Worm (Caenorhabditis elegans) whole organism, late embryonic: Measurements from ENCODE around the gene unc-27.
A peak's percentile ranks its signal among the peaks of the same experiment; 100 is the strongest.

Experiments
- C08G9.2 ChIP-seq: sonication (generic microtip); optimal IDR thresholded peaks from 2 replicates; lab custom pipeline; 2016; ENCODE audit warnings: mild to moderate bottlenecking, missing genetic modification characterization, moderate library complexity, missing compliant biosample characterization
- Y22D7AL.16 ChIP-seq: sonication (generic microtip); optimal IDR thresholded peaks from 2 replicates; lab custom pipeline; 2016; ENCODE audit warnings: missing genetic modification characterization, missing compliant biosample characterization
- ahr-1 ChIP-seq: sonication (generic microtip); optimal IDR thresholded peaks from 2 replicates; lab custom pipeline; 2016; ENCODE audit warnings: missing genetic modification characterization, missing compliant biosample characterization
- ceh-14 ChIP-seq: sonication (generic microtip); optimal IDR thresholded peaks from 2 replicates; lab custom pipeline; 2016; ENCODE audit warnings: missing genotype, missing genetic modification characterization, missing compliant biosample characterization
- ceh-18 ChIP-seq: sonication (generic microtip); optimal IDR thresholded peaks from 2 replicates; lab custom pipeline; 2016; ENCODE audit warnings: missing genetic modification characterization, missing compliant biosample characterization
- ceh-22 ChIP-seq: sonication (generic microtip); optimal IDR thresholded peaks from 2 replicates; lab custom pipeline; 2017; ENCODE audit warnings: missing biosample characterization, missing genetic modification characterization
- ceh-31 ChIP-seq: sonication (generic microtip); optimal IDR thresholded peaks from 2 replicates; lab custom pipeline; 2016; ENCODE audit warnings: missing genetic modification characterization, missing compliant biosample characterization
- ceh-45 ChIP-seq: fragments of 200-800 bp; sonication (Bioruptor generic); IDR thresholded peaks from 2 replicates; pipeline ENCODE4 v1.3.6; 2022; ENCODE audit warnings: missing genetic modification reagents, missing genetic modification characterization, missing compliant biosample characterization
- ceh-9 ChIP-seq: sonication (generic microtip); optimal IDR thresholded peaks from 2 replicates; lab custom pipeline; 2016; ENCODE audit warnings: mild to moderate bottlenecking, missing genetic modification characterization, inconsistent platforms, missing compliant biosample characterization
- che-1 ChIP-seq: sonication (generic microtip); optimal IDR thresholded peaks from 2 replicates; lab custom pipeline; 2016; ENCODE audit warnings: mild to moderate bottlenecking, missing genetic modification characterization, missing compliant biosample characterization
- eyg-1 ChIP-seq: sonication (generic microtip); optimal IDR thresholded peaks from 2 replicates; lab custom pipeline; 2016; ENCODE audit warnings: missing genotype, missing genetic modification characterization, missing compliant biosample characterization
- fkh-10 ChIP-seq: fragments of 150-350 bp; optimal IDR thresholded peaks from 2 replicates; lab custom pipeline; 2014; ENCODE audit warnings: missing biosample characterization, missing genetic modification reagents, missing genetic modification characterization
- gmeb-2 ChIP-seq: sonication (generic microtip); optimal IDR thresholded peaks from 2 replicates; lab custom pipeline; 2016; ENCODE audit warnings: missing genetic modification characterization, inconsistent platforms, missing compliant biosample characterization
- hlh-13 ChIP-seq: fragments of 200-800 bp; sonication (Bioruptor generic); optimal IDR thresholded peaks from 2 replicates; lab custom pipeline; 2018; ENCODE audit warnings: mild to moderate bottlenecking, missing genetic modification characterization, missing compliant biosample characterization
- hlh-8 ChIP-seq: sonication (generic microtip); optimal IDR thresholded peaks from 2 replicates; lab custom pipeline; 2016; ENCODE audit warnings: missing genotype, missing genetic modification characterization, missing compliant biosample characterization
- lim-6 ChIP-seq: sonication (generic microtip); optimal IDR thresholded peaks from 2 replicates; lab custom pipeline; 2016; ENCODE audit warnings: missing genetic modification characterization, missing compliant biosample characterization
- mec-3 ChIP-seq: sonication (generic microtip); optimal IDR thresholded peaks from 2 replicates; lab custom pipeline; 2016; ENCODE audit warnings: borderline replicate concordance, missing genetic modification characterization, missing compliant biosample characterization
- nfya-1 ChIP-seq: sonication (generic microtip); optimal IDR thresholded peaks from 2 replicates; lab custom pipeline; 2017; ENCODE audit warnings: missing genetic modification characterization, mild to moderate bottlenecking, missing compliant biosample characterization, antibody characterized with exemption, moderate library complexity
- nhr-11 ChIP-seq: fragments of 150-350 bp; optimal IDR thresholded peaks from 2 replicates; lab custom pipeline; 2014; ENCODE audit warnings: missing biosample characterization, missing genetic modification characterization
- odd-2 ChIP-seq: sonication (generic microtip); optimal IDR thresholded peaks from 2 replicates; lab custom pipeline; 2017; ENCODE audit warnings: antibody characterized with exemption, mild to moderate bottlenecking, missing genetic modification characterization, missing compliant biosample characterization
- pat-9 ChIP-seq: fragments of 200-800 bp; sonication (Bioruptor generic); optimal IDR thresholded peaks from 2 replicates; lab custom pipeline; 2018; ENCODE audit warnings: mild to moderate bottlenecking, missing genetic modification characterization, moderate library complexity, missing compliant biosample characterization
- pax-1 ChIP-seq: fragments of 150-350 bp; optimal IDR thresholded peaks from 2 replicates; lab custom pipeline; 2014; ENCODE audit warnings: missing biosample characterization, missing genetic modification characterization
- pha-2 ChIP-seq: sonication (generic microtip); optimal IDR thresholded peaks from 2 replicates; lab custom pipeline; 2017; ENCODE audit warnings: mild to moderate bottlenecking, missing genetic modification characterization, missing compliant biosample characterization
- pha-4 ChIP-seq: fragments of 150-350 bp; optimal IDR thresholded peaks from 2 replicates; lab custom pipeline; 2018; ENCODE audit warnings: missing biosample characterization, missing genetic modification reagents, missing genetic modification characterization
- ref-2 ChIP-seq: sonication (generic microtip); optimal IDR thresholded peaks from 2 replicates; lab custom pipeline; 2016; ENCODE audit warnings: missing genetic modification characterization, missing compliant biosample characterization
- rnt-1 ChIP-seq: sonication (generic microtip); optimal IDR thresholded peaks from 2 replicates; lab custom pipeline; 2016; ENCODE audit warnings: missing genetic modification characterization, missing compliant biosample characterization
- sdc-2 ChIP-seq: sonication (generic microtip); optimal IDR thresholded peaks from 2 replicates; lab custom pipeline; 2016; ENCODE audit warnings: missing genotype, missing genetic modification characterization, missing compliant biosample characterization
- sox-2 ChIP-seq: fragments of 200-800 bp; sonication (Bioruptor generic); IDR thresholded peaks from 2 replicates; pipeline ENCODE4 v1.3.6; 2022; ENCODE audit warnings: missing genetic modification reagents, missing genetic modification characterization, missing compliant biosample characterization
- syd-9 ChIP-seq: sonication (generic microtip); optimal IDR thresholded peaks from 2 replicates; lab custom pipeline; 2016; ENCODE audit warnings: mild to moderate bottlenecking, missing genetic modification characterization, moderate library complexity, missing compliant biosample characterization
- tbx-2 ChIP-seq: sonication (generic microtip); optimal IDR thresholded peaks from 2 replicates; lab custom pipeline; 2016; ENCODE audit warnings: missing genetic modification characterization, missing compliant biosample characterization
- ttx-3 ChIP-seq: sonication (generic microtip); optimal IDR thresholded peaks from 2 replicates; lab custom pipeline; 2016; ENCODE audit warnings: missing genetic modification reagents, missing genetic modification characterization, missing compliant biosample characterization
- unc-55 ChIP-seq: sonication (generic microtip); optimal IDR thresholded peaks from 2 replicates; lab custom pipeline; 2017; ENCODE audit warnings: missing biosample characterization, missing genetic modification reagents, missing genetic modification characterization
- zip-5 ChIP-seq: sonication (generic microtip); optimal IDR thresholded peaks from 2 replicates; lab custom pipeline; 2016; ENCODE audit warnings: missing genetic modification characterization, missing compliant biosample characterization
- ztf-16 ChIP-seq: sonication (generic microtip); optimal IDR thresholded peaks from 2 replicates; lab custom pipeline; 2017; ENCODE audit warnings: missing genetic modification characterization, missing compliant biosample characterization

The unc-27 gene

ce11 chrX:8754285-8754795 is 34.9 kb upstream of the unc-27 start:
- no peak for TF ChIP-seq ahr-1 (tag; lab: Kevin White, UChicago)
- TF ChIP-seq tbx-2 (tag; lab: Kevin White, UChicago), result no peak
- no peak for TF ChIP-seq pha-4
- no peak for TF ChIP-seq fkh-10 (GFP tag; lab: Kevin White, UChicago)
- TF ChIP-seq, all 69 proteins: peak for 0

- TF ChIP-seq ref-2 (no peak), Y22D7AL.16 (tag; lab: Kevin White, UChicago) (no peak), ceh-22 (tag; lab: Kevin White, UChicago) (no peak), gmeb-2 (tag; lab: Kevin White, UChicago) (no peak)
These were observed 33.3 kb upstream of the unc-27 start for ce11 chrX:8755987-8756386.

- TF ChIP-seq eyg-1 (tag; lab: Kevin White, UChicago), result no peak
- no peak for TF ChIP-seq ttx-3 (tag; lab: Kevin White, UChicago)
- no peak for TF ChIP-seq odd-2 (tag; lab: Kevin White, UChicago)
- TF ChIP-seq zip-5, result no peak
- no peak for TF ChIP-seq pha-2 (tag; lab: Kevin White, UChicago)
- TF ChIP-seq sdc-2 (tag; lab: Kevin White, UChicago), result no peak
- TF ChIP-seq pax-1, result no peak
- no peak for TF ChIP-seq ceh-31
- no peak for TF ChIP-seq nhr-11 (tag; lab: Kevin White, UChicago)
- no peak for TF ChIP-seq syd-9
- TF ChIP-seq ceh-9 (tag; lab: Kevin White, UChicago), result no peak
- no peak for TF ChIP-seq pha-4
- TF ChIP-seq ceh-14 (tag; lab: Kevin White, UChicago), result no peak
These were observed 28.2 kb upstream of the unc-27 start for ce11 chrX:8761060-8761459.

ce11 chrX:8761497-8761896 is 27.8 kb upstream of the unc-27 start, which contains the start of gene M02D8.5:
TSS of gene M02D8.5 (minus strand) at chrX:8761597.
- TF ChIP-seq ttx-3 (tag; lab: Kevin White, UChicago) (no peak), che-1 (tag; lab: Kevin White, UChicago) (no peak), zip-5 (no peak), mec-3 (tag; lab: Kevin White, UChicago) (no peak), eyg-1 (tag; lab: Kevin White, UChicago) (no peak), nfya-1 (tag; lab: Kevin White, UChicago) (no peak), sox-2 (no peak), hlh-8 (tag; lab: Kevin White, UChicago) (no peak), ceh-45 (no peak)

ce11 chrX:8762927-8763326 is 26.3 kb upstream of the unc-27 start:
- TF ChIP-seq ztf-16 (tag; lab: Kevin White, UChicago) (no peak), pha-4 (no peak), ceh-18 (peak; percentile 58), unc-55 (peak; percentile 9), lim-6 (tag; lab: Kevin White, UChicago) (no peak), C08G9.2 (tag; lab: Kevin White, UChicago) (no peak), nfya-1 (tag; lab: Kevin White, UChicago) (no peak), pat-9 (tag; lab: Kevin White, UChicago) (no peak), ceh-22 (tag; lab: Kevin White, UChicago) (no peak), Y22D7AL.16 (tag; lab: Kevin White, UChicago) (no peak), hlh-13 (GFP tag; lab: Kevin White, UChicago) (no peak), ttx-3 (tag; lab: Kevin White, UChicago) (no peak), rnt-1 (tag; lab: Kevin White, UChicago) (peak; percentile 8)
